Fruit fly (Drosophila melanogaster): ENCODE data around the gene CG34177.

Gene CG34177

dm6 chr2L:4476672-4477273 lies 43.1 kb downstream of the CG34177 start, which contains the start of gene ine (continued):
- TF ChIP-seq Dll (GFP tag; IDR thresholded peaks at IDR 0.05; ENCODE audit: partially characterized antibody) (0 out of 4 replicates have a peak, but pooled peaks have one; percentile 12), Drgx (GFP tag; IDR thresholded peaks at IDR 0.05) (peak; percentile 46; the same call in 1 of the 2 replicates), sd (tag; optimal IDR thresholded peaks at IDR 0.05) (peak; percentile 77), Jarid2 (GFP tag; optimal IDR thresholded peaks at IDR 0.05) (peak; percentile 56), mirr (GFP tag; optimal IDR thresholded peaks at IDR 0.05) (peak; percentile 63), Ets65A (GFP tag) (peak; percentile 35), Bgb (GFP tag; IDR thresholded peaks at IDR 0.05; ENCODE audit: partially characterized antibody) (0 out of 2 replicates have a peak, but pooled peaks have one; percentile 28), rib (GFP tag; IDR thresholded peaks at IDR 0.05) (peak; percentile 54; the same call in 1 of the 2 replicates), CG13894 (tag; optimal IDR thresholded peaks at IDR 0.05) (peak; percentile 98), pho (GFP tag; optimal IDR thresholded peaks at IDR 0.05) (no peak), CG11723 (GFP tag; optimal IDR thresholded peaks at IDR 0.05) (no peak), CG10147 (GFP tag; optimal IDR thresholded peaks at IDR 0.05) (no peak), chinmo (GFP tag; IDR thresholded peaks at IDR 0.05; ENCODE audit: partially characterized antibody) (0 out of 4 replicates have a peak, but pooled peaks have one; percentile 62)

dm6 chr2L:4477978-4478377 lies 44.3 kb downstream of the CG34177 start:
- peak; percentile 62; the same call in 2 of the 3 replicates for TF ChIP-seq ci (GFP tag; IDR thresholded peaks at IDR 0.05)
- TF ChIP-seq Adf1 (GFP tag; IDR thresholded peaks at IDR 0.05), result no peak
- TF ChIP-seq Hr39 (optimal IDR thresholded peaks at IDR 0.05), result no peak
- no peak for TF ChIP-seq stwl (tag; optimal IDR thresholded peaks at IDR 0.05)
- no peak for TF ChIP-seq wor (GFP tag; IDR thresholded peaks at IDR 0.05)
- TF ChIP-seq CG1233 (GFP tag; optimal IDR thresholded peaks at IDR 0.05), result no peak
- TF ChIP-seq D19A (tag; optimal IDR thresholded peaks at IDR 0.05), result no peak
- TF ChIP-seq tna (GFP tag; IDR thresholded peaks at IDR 0.05; ENCODE audit: partially characterized antibody), result no peak
- no peak for TF ChIP-seq Asciz (GFP tag; optimal IDR thresholded peaks at IDR 0.05)
- no peak for TF ChIP-seq ken (GFP tag; IDR thresholded peaks at IDR 0.05)
- TF ChIP-seq dimm (GFP tag; IDR thresholded peaks at IDR 0.05), result no peak
- TF ChIP-seq shn (GFP tag; optimal IDR thresholded peaks at IDR 0.05), result no peak
- TF ChIP-seq mam (GFP tag; optimal IDR thresholded peaks at IDR 0.05), result no peak
- no peak for TF ChIP-seq Atf3 (GFP tag; optimal IDR thresholded peaks at IDR 0.05)
- no peak for TF ChIP-seq ATbp (GFP tag; optimal IDR thresholded peaks at IDR 0.05)
- no peak for TF ChIP-seq Scr (GFP tag; IDR thresholded peaks at IDR 0.05; ENCODE audit: partially characterized antibody)
- no peak for TF ChIP-seq corto (GFP tag; optimal IDR thresholded peaks at IDR 0.05)
- TF ChIP-seq CG12769 (tag; optimal IDR thresholded peaks at IDR 0.05), result no peak
- no peak for TF ChIP-seq usp (GFP tag; optimal IDR thresholded peaks at IDR 0.05)
- 0 out of 3 replicates have a peak, but pooled peaks have one; percentile 25 for TF ChIP-seq H15 (GFP tag; IDR thresholded peaks at IDR 0.05)
- no peak for TF ChIP-seq Rfx (GFP tag; IDR thresholded peaks at IDR 0.05)
- no peak for TF ChIP-seq Blimp-1 (GFP tag; optimal IDR thresholded peaks at IDR 0.05)
- no peak for TF ChIP-seq CkIIα-i1 (GFP tag; IDR thresholded peaks at IDR 0.05)
- TF ChIP-seq CG30020 (tag; optimal IDR thresholded peaks at IDR 0.05), result no peak
- peak; percentile 72 for TF ChIP-seq Ets97D (GFP tag; optimal IDR thresholded peaks at IDR 0.05)
- no peak for TF ChIP-seq lab (GFP tag; optimal IDR thresholded peaks at IDR 0.05)
- no peak for TF ChIP-seq bbx (GFP tag; IDR thresholded peaks at IDR 0.05; ENCODE audit: partially characterized antibody)
- TF ChIP-seq Hmr (GFP tag; optimal IDR thresholded peaks at IDR 0.05), result no peak
- TF ChIP-seq nmo (GFP tag; optimal IDR thresholded peaks at IDR 0.05), result no peak
- TF ChIP-seq Hmx (GFP tag; optimal IDR thresholded peaks at IDR 0.05), result no peak
- TF ChIP-seq Dad (GFP tag; optimal IDR thresholded peaks at IDR 0.05), result no peak
- TF ChIP-seq Abd-B (GFP tag; optimal IDR thresholded peaks at IDR 0.05), result no peak
- no peak for TF ChIP-seq CG18764 (GFP tag; optimal IDR thresholded peaks at IDR 0.05)
- no peak for TF ChIP-seq sob (GFP tag; IDR thresholded peaks at IDR 0.05)
- no peak for TF ChIP-seq Camta (GFP tag; optimal IDR thresholded peaks at IDR 0.05)
- no peak for TF ChIP-seq CG16779 (GFP tag; IDR thresholded peaks at IDR 0.05)
- TF ChIP-seq pb (GFP tag; optimal IDR thresholded peaks at IDR 0.05), result no peak

Data from whole organism, embryonic.